Worm (Caenorhabditis elegans): Measurements from ENCODE around the gene tif-1A.
A peak's percentile ranks its signal among the peaks of the same experiment; 100 is the strongest.

tif-1A gene

ce11 chrIII:4018095-4018498 lies 14.2 kb upstream of the tif-1A start (continued):
- TF ChIP-seq ceh-62 (tag; optimal IDR thresholded peaks at IDR 0.05) (no peak), saeg-2 (GFP tag; IDR thresholded peaks at IDR 0.05) (0 out of 2 replicates have a peak, but pooled peaks have one; percentile 10), hlh-30 (tag; optimal IDR thresholded peaks at IDR 0.05; ENCODE audit: insufficient read depth) (peak; percentile 50), madf-9 (GFP tag; conservative IDR thresholded peaks at IDR 0.05) (no peak), nhr-41 (GFP tag; IDR thresholded peaks at IDR 0.05) (no peak), zip-2 (tag; optimal IDR thresholded peaks at IDR 0.05) (no peak), F10B5.3 (tag; optimal IDR thresholded peaks at IDR 0.05) (no peak), nhr-102 (tag; optimal IDR thresholded peaks at IDR 0.05) (no peak), ctbp-1 (GFP tag; IDR thresholded peaks at IDR 0.05) (peak; percentile 79), unc-62 (GFP tag; optimal IDR thresholded peaks at IDR 0.05 in 1 of 2) (peak in 1 of 2 experiments; percentile 48), unc-62 (tag; optimal IDR thresholded peaks at IDR 0.05) (no peak), nhr-111 (GFP tag; optimal IDR thresholded peaks at IDR 0.05) (no peak), dpl-1 (GFP tag; optimal IDR thresholded peaks at IDR 0.05) (peak; percentile 1), egl-43 (GFP tag; IDR thresholded peaks at IDR 0.05) (peak; percentile 80), Y5F2A.4 (GFP tag; optimal IDR thresholded peaks at IDR 0.05) (no peak), sdz-12 (GFP tag; optimal IDR thresholded peaks at IDR 0.05) (no peak), rbr-2 (tag; optimal IDR thresholded peaks at IDR 0.05) (peak; percentile 80), gei-8 (GFP tag; optimal IDR thresholded peaks at IDR 0.05) (no peak), T26A8.4 (GFP tag; IDR thresholded peaks at IDR 0.05) (no peak), unc-39 (tag; optimal IDR thresholded peaks at IDR 0.05) (no peak), dmd-6 (GFP tag; IDR thresholded peaks at IDR 0.05) (no peak; the same call in 1 of the 2 replicates), vab-7 (GFP tag; IDR thresholded peaks at IDR 0.05) (no peak; the same call in 1 of the 2 replicates), lin-39 (tag; optimal IDR thresholded peaks at IDR 0.05) (no peak), hif-1 (tag; optimal IDR thresholded peaks at IDR 0.05) (peak in 1 of 2 experiments; percentile 58), R02D3.7 (tag; optimal IDR thresholded peaks at IDR 0.05) (no peak), snpc-1.2 (GFP tag; IDR thresholded peaks at IDR 0.05) (no peak), ztf-11 (tag; optimal IDR thresholded peaks at IDR 0.05) (no peak), nhr-76 (tag; optimal IDR thresholded peaks at IDR 0.05) (no peak), hlh-11 (tag; optimal IDR thresholded peaks at IDR 0.05) (peak; percentile 57), zip-11 (GFP tag; IDR thresholded peaks at IDR 0.05) (no peak), zfp-2 (tag; optimal IDR thresholded peaks at IDR 0.05) (no peak), ceh-44 (GFP tag; IDR thresholded peaks at IDR 0.05) (no peak), lin-29 (GFP tag; IDR thresholded peaks at IDR 0.05) (no peak), nhr-77 (tag; optimal IDR thresholded peaks at IDR 0.05) (no peak), ceh-20 (GFP tag; IDR thresholded peaks at IDR 0.05) (peak; percentile 82), dve-1 (tag; optimal IDR thresholded peaks at IDR 0.05; ENCODE audit: insufficient read depth) (no peak), lir-3 (tag; optimal IDR thresholded peaks at IDR 0.05) (peak; percentile 7), Y75B8A.6 (GFP tag; IDR thresholded peaks at IDR 0.05) (no peak), fos-1 (tag; optimal IDR thresholded peaks at IDR 0.05) (no peak), duxl-1 (tag; optimal IDR thresholded peaks at IDR 0.05; ENCODE audit: poor library complexity) (no peak), cey-2 (tag; optimal IDR thresholded peaks at IDR 0.05; ENCODE audit: borderline replicate concordance, insufficient read depth) (no peak), daf-12 (tag; optimal IDR thresholded peaks at IDR 0.05) (no peak), pqm-1 (tag; optimal IDR thresholded peaks at IDR 0.05) (no peak), daf-16 (GFP tag; optimal IDR thresholded peaks at IDR 0.05) (no peak), daf-16 (tag; optimal IDR thresholded peaks at IDR 0.05) (no peak), ceh-28 (tag; optimal IDR thresholded peaks at IDR 0.05) (peak; percentile 76), dmd-9 (GFP tag; IDR thresholded peaks at IDR 0.05) (0 out of 2 replicates have a peak, but pooled peaks have one; percentile 7), Y48G9A.11 (GFP tag; IDR thresholded peaks at IDR 0.05) (no peak; the same call in 1 of the 2 replicates), spr-1 (tag; optimal IDR thresholded peaks at IDR 0.05) (peak; percentile 10), T20F7.1 (GFP tag; optimal IDR thresholded peaks at IDR 0.05) (no peak), aly-2 (tag; optimal IDR thresholded peaks at IDR 0.05) (no peak), F37D6.2 (tag; optimal IDR thresholded peaks at IDR 0.05) (peak; percentile 74)

Data from whole organism, L4 larva.